Fruit fly (Drosophila melanogaster): ENCODE measurements around the gene Hyls1.

Gene Hyls1

dm6 chr2L:16350742-16351568 lies 1.5 kb downstream of the Hyls1 start (continued):
- TF ChIP-seq fd96Cb (tag; optimal IDR thresholded peaks at IDR 0.05) (peak; percentile 99), ato (GFP tag; IDR thresholded peaks at IDR 0.05; ENCODE audit: partially characterized antibody) (no peak), CTCF (GFP tag; optimal IDR thresholded peaks at IDR 0.05) (peak; percentile 71), Side (GFP tag; optimal IDR thresholded peaks at IDR 0.05) (peak; percentile 99), usp (GFP tag; optimal IDR thresholded peaks at IDR 0.05) (no peak), CG13123 (GFP tag; optimal IDR thresholded peaks at IDR 0.05) (peak; percentile 97), odd (GFP tag; optimal IDR thresholded peaks at IDR 0.05) (peak; percentile 99), Ptx1 (GFP tag; IDR thresholded peaks at IDR 0.05) (peak; percentile 98), kni (GFP tag; optimal IDR thresholded peaks at IDR 0.05) (peak; percentile 98), Blimp-1 (GFP tag; optimal IDR thresholded peaks at IDR 0.05) (peak; percentile 98), repo (GFP tag; optimal IDR thresholded peaks at IDR 0.05) (peak; percentile 96), CG6791 (GFP tag; IDR thresholded peaks at IDR 0.05; ENCODE audit: partially characterized antibody) (no peak), CG8281 (tag; optimal IDR thresholded peaks at IDR 0.05) (peak; percentile 95), Lhr (GFP tag; optimal IDR thresholded peaks at IDR 0.05) (peak; percentile 95), emc (GFP tag; optimal IDR thresholded peaks at IDR 0.05) (peak; percentile 92), CG14965 (GFP tag; optimal IDR thresholded peaks at IDR 0.05; ENCODE audit: borderline replicate concordance) (peak; percentile 81)

dm6 chr2L:16350160-16350633 lies 2.2 kb downstream of the Hyls1 start:
- TF ChIP-seq Sox102F (GFP tag; optimal IDR thresholded peaks at IDR 0.05) (peak; percentile 76), Antp (GFP tag; optimal IDR thresholded peaks at IDR 0.05) (peak; percentile 74), CG13894 (tag; optimal IDR thresholded peaks at IDR 0.05) (no peak), CG8388 (GFP tag; optimal IDR thresholded peaks at IDR 0.05) (no peak), CG12236 (GFP tag; optimal IDR thresholded peaks at IDR 0.05) (peak; percentile 14), kay (GFP tag; optimal IDR thresholded peaks at IDR 0.05) (no peak), row (GFP tag; IDR thresholded peaks at IDR 0.05) (peak; percentile 88), tgo (GFP tag; IDR thresholded peaks at IDR 0.05) (peak; percentile 70), CG10267 (tag; optimal IDR thresholded peaks at IDR 0.05) (peak; percentile 32), Sry-β (GFP tag; optimal IDR thresholded peaks at IDR 0.05) (peak; percentile 11), CG8765 (GFP tag; IDR thresholded peaks at IDR 0.05) (0 out of 2 replicates have a peak, but pooled peaks have one; percentile 50), Bteb2 (GFP tag; optimal IDR thresholded peaks at IDR 0.05) (peak; percentile 27), gcm (GFP tag; optimal IDR thresholded peaks at IDR 0.05) (no peak), CG3407 (GFP tag; optimal IDR thresholded peaks at IDR 0.05) (peak; percentile 12), CG3847 (GFP tag; IDR thresholded peaks at IDR 0.05) (peak; percentile 90), grn (GFP tag; optimal IDR thresholded peaks at IDR 0.05) (no peak), caup (GFP tag; optimal IDR thresholded peaks at IDR 0.05; ENCODE audit: severe bottlenecking) (peak; percentile 68), dm (GFP tag; optimal IDR thresholded peaks at IDR 0.05) (no peak), Mrtf (GFP tag; IDR thresholded peaks at IDR 0.05) (peak; percentile 68; the same call in 2 of the 3 replicates), CG6175 (GFP tag; IDR thresholded peaks at IDR 0.05) (peak; percentile 75), CG5180 (GFP tag; optimal IDR thresholded peaks at IDR 0.05) (no peak), cad (GFP tag; optimal IDR thresholded peaks at IDR 0.05) (no peak), CG2120 (GFP tag; optimal IDR thresholded peaks at IDR 0.05) (peak; percentile 79), Vsx1 (GFP tag; optimal IDR thresholded peaks at IDR 0.05) (no peak), Max (GFP tag; optimal IDR thresholded peaks at IDR 0.05) (peak; percentile 63), Med (GFP tag) (no peak), CG9817 (tag; optimal IDR thresholded peaks at IDR 0.05) (peak; percentile 69), CG4730 (GFP tag; IDR thresholded peaks at IDR 0.05) (peak; percentile 69), Deaf1 (tag; optimal IDR thresholded peaks at IDR 0.05) (no peak), tup (GFP tag; optimal IDR thresholded peaks at IDR 0.05) (no peak), CG11504 (tag; optimal IDR thresholded peaks at IDR 0.05) (no peak), CG17359 (tag; optimal IDR thresholded peaks at IDR 0.05) (peak; percentile 58), eyg (GFP tag; optimal IDR thresholded peaks at IDR 0.05) (peak; percentile 41)
